Fruit fly (Drosophila melanogaster): ENCODE data around the gene Mesh1.

Gene Mesh1

dm6 chr3R:29207012-29207656, 4.8 kb upstream of the Mesh1 start (continued):
- TF ChIP-seq CG42726 (GFP tag; IDR thresholded peaks at IDR 0.05; ENCODE audit: partially characterized antibody) (no peak), E2f2 (GFP tag; IDR thresholded peaks at IDR 0.05) (peak; percentile 38; the same call in 1 of the 2 replicates), CG9797 (GFP tag; optimal IDR thresholded peaks at IDR 0.05) (no peak), unpg (GFP tag; optimal IDR thresholded peaks at IDR 0.05) (peak; percentile 72), gt (GFP tag; IDR thresholded peaks at IDR 0.05) (no peak), gce (GFP tag; IDR thresholded peaks at IDR 0.05) (0 out of 3 replicates have a peak, but pooled peaks have one; percentile 51), CG12942 (GFP tag; optimal IDR thresholded peaks at IDR 0.05) (peak; percentile 26), schlank (tag; optimal IDR thresholded peaks at IDR 0.05) (peak; percentile 5), CG3407 (GFP tag; optimal IDR thresholded peaks at IDR 0.05) (peak; percentile 5), corto (GFP tag; optimal IDR thresholded peaks at IDR 0.05) (no peak), wdn (GFP tag; IDR thresholded peaks at IDR 0.05) (peak; percentile 45; the same call in 1 of the 2 replicates), sna (GFP tag; IDR thresholded peaks at IDR 0.05; ENCODE audit: partially characterized antibody) (no peak), Meics (GFP tag; optimal IDR thresholded peaks at IDR 0.05) (peak; percentile 65), CG32532 (GFP tag; IDR thresholded peaks at IDR 0.05) (peak; percentile 61), CG9437 (GFP tag; optimal IDR thresholded peaks at IDR 0.05) (no peak), HLH3B (GFP tag; IDR thresholded peaks at IDR 0.05) (peak; percentile 73; the same call in 1 of the 2 replicates), inv (GFP tag; IDR thresholded peaks at IDR 0.05; ENCODE audit: partially characterized antibody) (no peak), CG18599 (GFP tag; optimal IDR thresholded peaks at IDR 0.05) (peak; percentile 62), chinmo (GFP tag; IDR thresholded peaks at IDR 0.05; ENCODE audit: partially characterized antibody) (no peak), ham (GFP tag; IDR thresholded peaks at IDR 0.05) (no peak), Abd-B (GFP tag; optimal IDR thresholded peaks at IDR 0.05) (peak; percentile 75), CG7928 (GFP tag; optimal IDR thresholded peaks at IDR 0.05) (peak; percentile 11), CG2202 (tag; optimal IDR thresholded peaks at IDR 0.05) (no peak), caup (GFP tag; optimal IDR thresholded peaks at IDR 0.05; ENCODE audit: severe bottlenecking) (peak; percentile 54), Hr3 (GFP tag; optimal IDR thresholded peaks at IDR 0.05) (peak; percentile 13), Deaf1 (tag; optimal IDR thresholded peaks at IDR 0.05) (peak; percentile 58), tin (GFP tag; optimal IDR thresholded peaks at IDR 0.05) (peak; percentile 43), CrebB (tag; optimal IDR thresholded peaks at IDR 0.05) (no peak), aop (GFP tag; IDR thresholded peaks at IDR 0.05) (no peak), Mrtf (GFP tag; IDR thresholded peaks at IDR 0.05) (peak; percentile 78), ara (GFP tag; IDR thresholded peaks at IDR 0.05) (peak; percentile 69), NK7.1 (GFP tag; optimal IDR thresholded peaks at IDR 0.05) (no peak), CG18262 (tag; optimal IDR thresholded peaks at IDR 0.05) (peak; percentile 39), CG2889 (GFP tag; IDR thresholded peaks at IDR 0.05) (peak; percentile 24; the same call in 1 of the 3 replicates), unc-4 (GFP tag; IDR thresholded peaks at IDR 0.05; ENCODE audit: partially characterized antibody) (no peak), amos (GFP tag; IDR thresholded peaks at IDR 0.05; ENCODE audit: partially characterized antibody) (no peak), Spps (tag; optimal IDR thresholded peaks at IDR 0.05) (no peak), kni (GFP tag; optimal IDR thresholded peaks at IDR 0.05) (no peak), CG2199 (GFP tag; IDR thresholded peaks at IDR 0.05) (no peak), Fer3 (tag; optimal IDR thresholded peaks at IDR 0.05) (peak; percentile 70), Nf-YA (GFP tag; IDR thresholded peaks at IDR 0.05) (0 out of 2 replicates have a peak, but pooled peaks have one; percentile 12), CG13424 (tag; optimal IDR thresholded peaks at IDR 0.05) (peak; percentile 77), CG4424 (GFP tag; optimal IDR thresholded peaks at IDR 0.05) (peak; percentile 54), p53 (GFP tag; optimal IDR thresholded peaks at IDR 0.05) (no peak), CG31365 (tag; optimal IDR thresholded peaks at IDR 0.05) (no peak), CG11093 (GFP tag; IDR thresholded peaks at IDR 0.05) (peak; percentile 21; the same call in 1 of the 3 replicates), mirr (GFP tag; optimal IDR thresholded peaks at IDR 0.05) (no peak), CG9932 (GFP tag; IDR thresholded peaks at IDR 0.05) (peak; percentile 66), nau (GFP tag; optimal IDR thresholded peaks at IDR 0.05) (no peak)
